Worm (Caenorhabditis elegans) whole organism, L4 larva: ENCODE data around the gene K10D6.4.
A peak's percentile ranks its signal among the peaks of the same experiment; 100 is the strongest.

Experiments
- F26F4.8 ChIP-seq: fragments of 200-800 bp; sonication (Bioruptor generic); conservative IDR thresholded peaks from 2 replicates; pipeline ENCODE4 v1.3.6; 2022; ENCODE audit warnings: missing genetic modification characterization, missing compliant biosample characterization
- aha-1 ChIP-seq: fragments of 150-350 bp; peaks from one replicate; lab custom pipeline; 2014; ENCODE audit warnings: missing biosample characterization, missing genetic modification characterization
- attf-4 ChIP-seq: sonication (generic microtip); optimal IDR thresholded peaks from 3 replicates; lab custom pipeline; 2017; ENCODE audit warnings: missing biosample characterization, missing genetic modification characterization
- ceh-20 ChIP-seq: fragments of 200-800 bp; sonication (Bioruptor generic); IDR thresholded peaks from 2 replicates; pipeline ENCODE4 v1.3.6; 2022; ENCODE audit warnings: missing genetic modification reagents, missing genetic modification characterization, missing compliant biosample characterization
- ceh-28 ChIP-seq: fragments of 150-350 bp; optimal IDR thresholded peaks from 2 replicates; lab custom pipeline; 2014; ENCODE audit warnings: missing biosample characterization, missing genetic modification reagents, missing genetic modification characterization
- ceh-82 ChIP-seq: sonication (generic microtip); optimal IDR thresholded peaks from 2 replicates; lab custom pipeline; 2017; ENCODE audit warnings: missing biosample characterization, missing genetic modification characterization
- ces-1 ChIP-seq: fragments of 150-350 bp; sonication (generic microtip); optimal IDR thresholded peaks from 4 replicates; lab custom pipeline; 2014; ENCODE audit warnings: missing biosample characterization, missing genetic modification reagents, missing genetic modification characterization
- cey-2 ChIP-seq: sonication (generic microtip); optimal IDR thresholded peaks from 3 replicates; lab custom pipeline; 2017; ENCODE audit warnings: missing genetic modification characterization, mild to moderate bottlenecking, missing compliant biosample characterization, antibody characterized with exemption, borderline replicate concordance; ENCODE audit not compliant: insufficient read depth
- daf-16 ChIP-seq, 3 experiments: sonication (generic microtip); optimal IDR thresholded peaks; 2 replicates each; lab custom pipeline; 2016 to 2017; ENCODE audit warnings: missing genetic modification characterization in 3 of 3, missing genetic modification reagents in 3 of 3, mild to moderate bottlenecking in 2 of 3, missing compliant biosample characterization in 2 of 3, missing biosample characterization in 1 of 3, moderate library complexity in 1 of 3
- daf-8 ChIP-seq: fragments of 200-800 bp; sonication (Bioruptor generic); IDR thresholded peaks from 2 replicates; pipeline ENCODE4 v1.3.6; 2022; ENCODE audit warnings: missing genetic modification characterization, missing compliant biosample characterization
- dmd-6 ChIP-seq: fragments of 200-800 bp; sonication (Bioruptor generic); IDR thresholded peaks from 2 replicates; pipeline ENCODE4 v1.3.6; 2022; ENCODE audit warnings: missing genetic modification reagents, missing genetic modification characterization, missing compliant biosample characterization
- dpl-1 ChIP-seq: fragments of 150-350 bp; optimal IDR thresholded peaks from 2 replicates; lab custom pipeline; 2014; ENCODE audit warnings: missing biosample characterization, missing genetic modification reagents, missing genetic modification characterization
- duxl-1 ChIP-seq: sonication (generic microtip); optimal IDR thresholded peaks from 2 replicates; lab custom pipeline; 2016; ENCODE audit warnings: mild to moderate bottlenecking, missing genetic modification characterization, moderate library complexity, missing compliant biosample characterization; ENCODE audit not compliant: poor library complexity
- dve-1 ChIP-seq: sonication (generic microtip); optimal IDR thresholded peaks from 2 replicates; lab custom pipeline; 2017; ENCODE audit warnings: antibody characterized with exemption, mild to moderate bottlenecking, missing genetic modification characterization, missing compliant biosample characterization; ENCODE audit not compliant: insufficient read depth
- fos-1 ChIP-seq: fragments of 150-350 bp; optimal IDR thresholded peaks from 2 replicates; lab custom pipeline; 2014; ENCODE audit warnings: missing biosample characterization, missing genetic modification characterization
- gei-8 ChIP-seq: fragments of 200-800 bp; sonication (Bioruptor generic); optimal IDR thresholded peaks from 2 replicates; lab custom pipeline; 2018; ENCODE audit warnings: mild to moderate bottlenecking, missing genetic modification characterization, missing compliant biosample characterization
- hlh-11 ChIP-seq: fragments of 200-800 bp; sonication (Bioruptor generic); optimal IDR thresholded peaks from 2 replicates; lab custom pipeline; 2018; ENCODE audit warnings: mild to moderate bottlenecking, missing genetic modification characterization, missing compliant biosample characterization
- hlh-30 ChIP-seq: sonication (generic microtip); optimal IDR thresholded peaks from 2 replicates; lab custom pipeline; 2017; ENCODE audit warnings: antibody characterized with exemption, mild to moderate bottlenecking, missing genetic modification characterization, missing compliant biosample characterization; ENCODE audit not compliant: insufficient read depth
- jun-1 ChIP-seq: fragments of 150-350 bp; optimal IDR thresholded peaks from 2 replicates; lab custom pipeline; 2014; ENCODE audit warnings: missing biosample characterization, missing genetic modification reagents, missing genetic modification characterization
- lin-29 ChIP-seq: fragments of 200-800 bp; sonication (Bioruptor generic); IDR thresholded peaks from 2 replicates; pipeline ENCODE4 v1.3.6; 2022; ENCODE audit warnings: missing genetic modification reagents, missing genetic modification characterization, missing compliant biosample characterization
- lin-38 ChIP-seq: fragments of 200-800 bp; sonication (Bioruptor generic); IDR thresholded peaks from 2 replicates; pipeline ENCODE4 v1.3.6; 2022; ENCODE audit warnings: missing genetic modification reagents, missing genetic modification characterization, missing compliant biosample characterization
- lin-39 ChIP-seq: fragments of 150-350 bp; optimal IDR thresholded peaks from 2 replicates; lab custom pipeline; 2014; ENCODE audit warnings: missing biosample characterization, missing genetic modification reagents, missing genetic modification characterization
- lsy-2 ChIP-seq, 2 experiments: fragments of 150-350 bp in 1 of 2; sonication (generic microtip) in 1 of 2; optimal IDR thresholded peaks; 2 replicates each; lab custom pipeline; 2014 to 2017; ENCODE audit warnings: missing biosample characterization in 2 of 2, missing genetic modification characterization in 2 of 2
- madf-9 ChIP-seq: fragments of 200-800 bp; sonication (Bioruptor generic); conservative IDR thresholded peaks from 2 replicates; pipeline ENCODE4 v1.3.6; 2022; ENCODE audit warnings: missing genetic modification reagents, missing genetic modification characterization, missing compliant biosample characterization
- mdl-1 ChIP-seq, 2 experiments: fragments of 150-350 bp in 1 of 2; sonication (generic microtip) in 1 of 2; optimal IDR thresholded peaks; 2 replicates each; lab custom pipeline; 2014 to 2017; ENCODE audit warnings: missing biosample characterization in 2 of 2, missing genetic modification characterization in 2 of 2
- mxl-2 ChIP-seq: fragments of 200-800 bp; sonication (Bioruptor generic); conservative IDR thresholded peaks from 2 replicates; pipeline ENCODE4 v1.3.6; 2022; ENCODE audit warnings: missing genetic modification reagents, missing genetic modification characterization, missing compliant biosample characterization
- mxl-3 ChIP-seq: fragments of 200-800 bp; sonication (Bioruptor generic); optimal IDR thresholded peaks from 2 replicates; lab custom pipeline; 2018; ENCODE audit warnings: mild to moderate bottlenecking, missing genetic modification characterization, missing compliant biosample characterization
- nhr-10 ChIP-seq: fragments of 150-350 bp; optimal IDR thresholded peaks from 2 replicates; lab custom pipeline; 2014; ENCODE audit warnings: missing biosample characterization, missing genetic modification characterization
- nhr-102 ChIP-seq: sonication (generic microtip); optimal IDR thresholded peaks from 2 replicates; lab custom pipeline; 2016; ENCODE audit warnings: mild to moderate bottlenecking, missing genetic modification characterization, moderate library complexity, missing compliant biosample characterization
- nhr-28 ChIP-seq: fragments of 150-350 bp; optimal IDR thresholded peaks from 2 replicates; lab custom pipeline; 2014; ENCODE audit warnings: missing biosample characterization, missing genetic modification characterization
- nhr-42 ChIP-seq: fragments of 200-800 bp; sonication (Bioruptor generic); IDR thresholded peaks from 2 replicates; pipeline ENCODE4 v1.3.6; 2022; ENCODE audit warnings: missing genetic modification characterization, missing compliant biosample characterization
- nhr-48 ChIP-seq: sonication (generic microtip); optimal IDR thresholded peaks from 2 replicates; lab custom pipeline; 2016; ENCODE audit warnings: mild to moderate bottlenecking, missing genetic modification characterization, missing compliant biosample characterization
- nhr-6 ChIP-seq: fragments of 150-350 bp; optimal IDR thresholded peaks from 2 replicates; lab custom pipeline; 2014; ENCODE audit warnings: missing biosample characterization, missing genetic modification characterization
- nhr-76 ChIP-seq: fragments of 150-350 bp; optimal IDR thresholded peaks from 2 replicates; lab custom pipeline; 2014; ENCODE audit warnings: missing biosample characterization, missing genetic modification characterization
- php-3 ChIP-seq: fragments of 200-800 bp; sonication (Bioruptor generic); IDR thresholded peaks from 2 replicates; pipeline ENCODE4 v1.3.6; 2022; ENCODE audit warnings: missing genetic modification reagents, missing genetic modification characterization, missing compliant biosample characterization
- pqm-1 ChIP-seq: sonication (generic microtip); optimal IDR thresholded peaks from 2 replicates; lab custom pipeline; 2017; ENCODE audit warnings: missing biosample characterization, missing genetic modification characterization
- snpc-4 ChIP-seq: fragments of 150-350 bp; optimal IDR thresholded peaks from 2 replicates; lab custom pipeline; 2014; ENCODE audit warnings: missing biosample characterization, missing genetic modification characterization
- tag-97 ChIP-seq: fragments of 200-800 bp; sonication (Bioruptor generic); IDR thresholded peaks from 2 replicates; pipeline ENCODE4 v1.3.6; 2022; ENCODE audit warnings: missing genetic modification characterization, missing compliant biosample characterization
- unc-130 ChIP-seq: sonication (generic microtip); optimal IDR thresholded peaks from 2 replicates; lab custom pipeline; 2016; ENCODE audit warnings: missing genetic modification reagents, missing genetic modification characterization, missing compliant biosample characterization
- unc-62 ChIP-seq, 3 experiments: fragments of 150-350 bp in 1 of 3; sonication (generic microtip); optimal IDR thresholded peaks in 2 of 3; peaks in 1 of 3; 1 replicate in 1 of 3; 2 replicates in 2 of 3; lab custom pipeline; 2014 to 2017; ENCODE audit warnings: missing biosample characterization in 3 of 3, missing genetic modification characterization in 3 of 3, missing genetic modification reagents in 3 of 3, missing genotype in 1 of 3
- vab-7 ChIP-seq: fragments of 200-800 bp; sonication (Bioruptor generic); IDR thresholded peaks from 2 replicates; pipeline ENCODE4 v1.3.6; 2022; ENCODE audit warnings: missing genetic modification reagents, missing genetic modification characterization, missing compliant biosample characterization

Gene K10D6.4

DNA sequence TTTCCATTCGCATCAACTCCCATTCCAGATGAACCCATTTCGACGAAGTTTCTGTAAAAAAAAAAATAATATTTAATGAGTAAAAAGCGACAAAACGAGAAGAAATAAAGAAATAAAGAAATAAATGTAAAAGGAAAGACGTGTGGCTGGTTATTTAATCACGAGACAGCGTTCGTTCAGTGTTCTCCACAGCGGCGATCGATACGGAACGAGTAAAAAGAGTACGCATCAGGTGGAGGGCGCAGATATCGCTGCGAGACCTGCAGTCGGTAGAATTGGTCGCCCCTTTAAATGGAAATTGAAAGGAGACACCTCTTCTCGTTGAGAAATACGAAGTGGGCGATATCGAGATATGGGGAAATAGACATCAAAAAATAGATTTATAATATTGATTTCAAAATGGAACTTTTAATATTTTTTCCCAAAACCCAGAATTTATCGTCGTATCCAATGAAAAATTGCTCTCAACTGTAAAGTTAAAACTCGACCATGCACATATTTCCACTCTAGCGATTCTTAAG, 27.0 kb downstream of the K10D6.4 start, which contains the start of gene pqn-70 (continued):
- TF ChIP-seq pqm-1 (no peak), ceh-20 (GFP tag; lab: Robert Waterston, UW) (peak; percentile 55; the same call in 1 of the 2 replicates), tag-97 (GFP tag; lab: Robert Waterston, UW) (no peak)

DNA sequence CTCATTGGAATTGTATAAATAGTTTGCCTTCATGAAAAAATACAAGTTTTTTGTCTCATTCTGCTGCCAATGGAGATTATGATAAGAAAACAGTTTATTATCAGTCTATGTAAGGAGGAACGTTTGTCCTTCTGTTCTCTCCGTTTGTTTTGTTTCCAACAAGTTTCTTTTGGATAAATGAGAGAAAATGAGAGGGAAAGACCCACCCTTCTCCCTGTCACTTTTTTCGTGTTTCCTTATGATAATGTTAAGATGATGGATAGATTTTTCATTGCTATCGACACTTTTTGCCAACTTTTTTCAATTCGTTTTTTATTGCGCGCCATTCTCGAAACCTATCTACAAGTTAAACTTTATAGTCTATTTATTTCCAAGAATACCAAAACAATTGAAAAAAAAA, 29.5 kb downstream of the K10D6.4 start:
- TF ChIP-seq jun-1 (tag; lab: Kevin White, UChicago) (no peak), fos-1 (no peak), nhr-28 (tag; lab: Kevin White, UChicago) (peak; percentile 39), ceh-20 (GFP tag; lab: Robert Waterston, UW) (0 out of 2 replicates have a peak, but pooled peaks have one; percentile 13)

DNA sequence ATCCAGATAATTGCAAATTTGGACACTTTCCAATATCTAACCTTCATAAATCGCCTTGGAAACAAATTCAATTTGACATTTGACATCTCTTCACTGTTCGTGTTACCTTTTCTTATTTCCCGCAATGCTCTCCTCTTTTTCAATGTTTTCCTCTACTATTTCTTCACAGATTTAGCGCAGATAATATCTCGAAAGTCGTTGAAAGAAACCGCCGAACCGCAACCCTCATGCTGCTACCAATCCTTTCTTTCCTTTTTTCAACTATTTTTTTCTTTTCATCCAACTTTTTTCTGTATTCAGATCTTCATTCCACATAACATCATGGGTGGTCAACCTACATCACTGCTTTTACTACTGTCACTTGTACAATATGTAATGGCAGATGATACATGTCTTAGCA, 32.6 kb downstream of the K10D6.4 start, which contains the start of gene T19B10.5:
TSS of gene T19B10.5 (plus strand) at position 301 of the 400 bp plus-strand sequence.
- TF ChIP-seq mdl-1 (tag; optimal IDR thresholded peaks at IDR 0.05; lab: Kevin White, UChicago) (no peak), aha-1 (tag; lab: Kevin White, UChicago) (peak; percentile 83), lin-38 (GFP tag; lab: Robert Waterston, UW) (no peak), duxl-1 (tag; lab: Kevin White, UChicago) (no peak), nhr-6 (tag; lab: Kevin White, UChicago) (no peak)

DNA sequence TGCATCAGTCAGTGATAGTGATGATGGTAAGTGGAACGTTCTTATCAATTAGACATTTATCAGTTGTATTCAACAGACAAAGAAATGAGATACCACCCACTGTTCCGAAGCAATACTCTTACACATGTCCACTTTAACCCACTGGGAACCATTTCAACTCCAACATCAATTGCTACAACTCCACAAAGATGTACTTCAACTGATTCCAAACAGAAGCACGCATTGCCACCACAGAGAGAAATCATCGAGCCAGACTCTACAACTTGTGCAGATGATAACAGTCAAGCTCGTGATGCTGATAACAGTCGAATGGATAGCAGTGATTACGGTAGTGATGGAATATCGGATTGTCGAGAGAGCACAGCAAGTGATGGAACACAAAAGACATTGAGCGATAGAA, 34.2 kb downstream of the K10D6.4 start:
- TF ChIP-seq lin-39 (tag; lab: Kevin White, UChicago) (no peak), dve-1 (peak; percentile 37), vab-7 (GFP tag; lab: Robert Waterston, UW) (no peak), madf-9 (GFP tag; lab: Robert Waterston, UW) (no peak), php-3 (GFP tag; lab: Robert Waterston, UW) (peak; percentile 60; the same call in 1 of the 2 replicates), F26F4.8 (no peak), ceh-28 (tag; lab: Kevin White, UChicago) (no peak), nhr-48 (peak; percentile 19), ceh-82 (tag; lab: Kevin White, UChicago) (no peak), hlh-11 (tag; lab: Kevin White, UChicago) (peak; percentile 70), unc-62 (GFP tag; optimal IDR thresholded peaks at IDR 0.05 in 1 of 2; lab: Kevin White, UChicago) (peak in 1 of 2 experiments; percentile 88), unc-62 (tag; optimal IDR thresholded peaks at IDR 0.05; lab: Kevin White, UChicago) (no peak), dmd-6 (peak; percentile 54), mxl-3 (GFP tag; lab: Kevin White, UChicago) (peak; percentile 23), daf-16 (GFP tag; optimal IDR thresholded peaks at IDR 0.05; lab: Kevin White, UChicago) (no peak), daf-16 (tag; optimal IDR thresholded peaks at IDR 0.05; lab: Kevin White, UChicago) (peak; percentile 33), dpl-1 (GFP tag; lab: Kevin White, UChicago) (no peak), lsy-2 (tag; optimal IDR thresholded peaks at IDR 0.05; lab: Kevin White, UChicago) (peak in 1 of 2 experiments; percentile 12), aha-1 (tag; lab: Kevin White, UChicago) (peak; percentile 5), mxl-2 (GFP tag; lab: Robert Waterston, UW) (no peak), nhr-102 (tag; lab: Kevin White, UChicago) (peak; percentile 24), nhr-42 (GFP tag; lab: Robert Waterston, UW) (0 out of 2 replicates have a peak, but pooled peaks have one; percentile 3), nhr-28 (tag; lab: Kevin White, UChicago) (peak; percentile 27), snpc-4 (no peak), pqm-1 (peak; percentile 91)

DNA sequence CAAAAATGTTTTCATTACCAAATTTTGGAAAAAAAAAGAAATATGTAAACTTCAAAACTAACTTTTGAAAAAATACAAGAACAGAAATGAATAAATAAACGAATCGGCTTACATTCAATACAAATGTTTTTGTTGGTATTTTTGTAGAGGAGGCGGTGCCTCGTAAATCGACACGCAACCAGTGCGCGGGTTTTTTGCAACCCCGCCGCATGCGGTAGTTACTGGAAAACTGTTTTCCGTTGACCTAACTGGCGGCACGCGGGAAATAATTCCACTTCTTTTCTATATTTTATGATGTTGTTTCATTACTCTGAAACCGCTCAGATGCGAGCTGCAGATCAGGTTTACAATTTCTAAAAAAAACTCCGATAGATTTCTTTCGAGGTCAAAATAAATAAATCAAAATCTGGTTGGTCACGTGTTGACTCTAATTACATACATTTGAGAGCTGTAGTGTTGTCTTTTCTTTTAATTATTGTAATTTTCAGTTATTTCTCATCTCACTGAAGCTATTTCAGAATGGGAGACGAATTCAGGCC, 37.5 kb downstream of the K10D6.4 start, which contains the start of the genes dvc-1 and ima-1:
TSS of gene dvc-1 (minus strand) at position 145 of the 539 bp plus-strand sequence.
TSS of gene ima-1 (plus strand) at position 489 of the 539 bp plus-strand sequence.
- no peak for TF ChIP-seq madf-9 (GFP tag; lab: Robert Waterston, UW)
- TF ChIP-seq lin-38 (GFP tag; lab: Robert Waterston, UW), result peak; percentile 82
- no peak for TF ChIP-seq attf-4 (tag; lab: Kevin White, UChicago)
- TF ChIP-seq ces-1 (GFP tag; lab: Kevin White, UChicago), result no peak
- no peak for TF ChIP-seq aha-1 (tag; lab: Kevin White, UChicago)
- TF ChIP-seq daf-8, result no peak
- TF ChIP-seq gei-8, result no peak
- peak; percentile 57 for TF ChIP-seq dpl-1 (GFP tag; lab: Kevin White, UChicago)
- peak; percentile 75 for TF ChIP-seq hlh-30
- TF ChIP-seq cey-2, result no peak
- TF ChIP-seq unc-130 (GFP tag; lab: Kevin White, UChicago), result peak; percentile 96
- TF ChIP-seq pqm-1, result no peak
- no peak for TF ChIP-seq nhr-48
- TF ChIP-seq nhr-10, result no peak
- no peak for TF ChIP-seq nhr-76
- peak; percentile 50 for TF ChIP-seq nhr-6 (tag; lab: Kevin White, UChicago)
- no peak for TF ChIP-seq lin-29 (GFP tag; lab: Robert Waterston, UW)
